Worm (Caenorhabditis elegans) whole organism, L3 larva: ENCODE results near the gene egl-43.
A peak's percentile ranks its signal among the peaks of the same experiment; 100 is the strongest.

ENCODE experiments used
- R02D3.7 ChIP-seq: fragments of 150-350 bp; optimal IDR thresholded peaks from 2 replicates; lab custom pipeline; 2014; ENCODE audit warnings: missing biosample characterization, missing genetic modification characterization
- ZK546.5 ChIP-seq: sonication (generic microtip); optimal IDR thresholded peaks from 2 replicates; lab custom pipeline; 2017; ENCODE audit warnings: missing biosample characterization, missing genetic modification characterization
- ama-1 ChIP-seq: fragments of 150-350 bp; optimal IDR thresholded peaks from 2 replicates; lab custom pipeline; 2018
- ceh-16 ChIP-seq: sonication (generic microtip); optimal IDR thresholded peaks from 2 replicates; lab custom pipeline; 2017; ENCODE audit warnings: missing biosample characterization, missing genetic modification characterization
- ceh-28 ChIP-seq: fragments of 150-350 bp; optimal IDR thresholded peaks from 2 replicates; lab custom pipeline; 2014; ENCODE audit warnings: missing biosample characterization, missing genetic modification reagents, missing genetic modification characterization
- ceh-82 ChIP-seq: fragments of 150-350 bp; optimal IDR thresholded peaks from 2 replicates; lab custom pipeline; 2014; ENCODE audit warnings: missing biosample characterization, missing genetic modification characterization
- ceh-9 ChIP-seq: sonication (generic microtip); optimal IDR thresholded peaks from 2 replicates; lab custom pipeline; 2018; ENCODE audit warnings: missing biosample characterization, missing genetic modification characterization
- daf-12 ChIP-seq: fragments of 150-350 bp; optimal IDR thresholded peaks from 2 replicates; lab custom pipeline; 2014; ENCODE audit warnings: missing biosample characterization, missing genetic modification reagents, missing genetic modification characterization
- egl-27 ChIP-seq: sonication (generic microtip); optimal IDR thresholded peaks from 4 replicates; lab custom pipeline; 2017; ENCODE audit warnings: missing biosample characterization, missing genetic modification reagents, missing genetic modification characterization
- egl-5 ChIP-seq: fragments of 150-350 bp; optimal IDR thresholded peaks from 2 replicates; lab custom pipeline; 2017; ENCODE audit warnings: missing biosample characterization, missing genetic modification reagents, missing genetic modification characterization, inconsistent platforms
- elt-1 ChIP-seq: fragments of 150-350 bp; optimal IDR thresholded peaks from 2 replicates; lab custom pipeline; 2014; ENCODE audit warnings: missing biosample characterization, missing genetic modification characterization
- elt-2 ChIP-seq: sonication (generic microtip); optimal IDR thresholded peaks from 2 replicates; lab custom pipeline; 2016; ENCODE audit warnings: missing genetic modification reagents, mild to moderate bottlenecking, missing genetic modification characterization, missing compliant biosample characterization
- elt-3 ChIP-seq, 3 experiments: fragments of 150-350 bp in 1 of 3; sonication (generic microtip) in 2 of 3; optimal IDR thresholded peaks; 2 replicates in 2 of 3; 4 replicates in 1 of 3; lab custom pipeline; 2014 to 2017; ENCODE audit warnings: missing biosample characterization in 3 of 3, missing genetic modification characterization in 3 of 3
- eor-1 ChIP-seq, 2 experiments: fragments of 150-350 bp; optimal IDR thresholded peaks; 2 replicates each; lab custom pipeline; 2014 to 2018; ENCODE audit warnings: missing biosample characterization in 2 of 2, missing genetic modification characterization in 2 of 2
- fkh-10 ChIP-seq: sonication (generic microtip); optimal IDR thresholded peaks from 2 replicates; lab custom pipeline; 2017; ENCODE audit warnings: missing biosample characterization, missing genetic modification reagents, missing genetic modification characterization
- fkh-2 ChIP-seq: fragments of 150-350 bp; optimal IDR thresholded peaks from 2 replicates; lab custom pipeline; 2014; ENCODE audit warnings: missing biosample characterization, missing genetic modification reagents, missing genetic modification characterization
- fos-1 ChIP-seq: fragments of 150-350 bp; optimal IDR thresholded peaks from 2 replicates; lab custom pipeline; 2014; ENCODE audit warnings: missing biosample characterization, missing genetic modification characterization
- hmg-11 ChIP-seq: sonication (generic microtip); optimal IDR thresholded peaks from 2 replicates; lab custom pipeline; 2016; ENCODE audit warnings: missing genetic modification characterization, missing compliant biosample characterization
- jun-1 ChIP-seq: fragments of 150-350 bp; optimal IDR thresholded peaks from 2 replicates; lab custom pipeline; 2014; ENCODE audit warnings: missing biosample characterization, missing genetic modification reagents, missing genetic modification characterization
- lin-15B ChIP-seq: fragments of 150-350 bp; optimal IDR thresholded peaks from 2 replicates; lab custom pipeline; 2014; ENCODE audit warnings: missing biosample characterization, missing genetic modification characterization
- lin-39 ChIP-seq: fragments of 150-350 bp; optimal IDR thresholded peaks from 2 replicates; lab custom pipeline; 2018; ENCODE audit warnings: missing biosample characterization, missing genetic modification reagents, missing genetic modification characterization
- lsy-12 ChIP-seq: sonication (generic microtip); optimal IDR thresholded peaks from 2 replicates; lab custom pipeline; 2016; ENCODE audit warnings: mild to moderate bottlenecking, missing genetic modification characterization, missing compliant biosample characterization
- mdl-1 ChIP-seq: fragments of 150-350 bp; optimal IDR thresholded peaks from 2 replicates; lab custom pipeline; 2014; ENCODE audit warnings: missing biosample characterization, missing genetic modification characterization
- mml-1 ChIP-seq: fragments of 150-350 bp; sonication (generic microtip); optimal IDR thresholded peaks from 3 replicates; lab custom pipeline; 2014; ENCODE audit warnings: missing biosample characterization, missing genetic modification characterization
- nfya-1 ChIP-seq: sonication (generic microtip); optimal IDR thresholded peaks from 2 replicates; lab custom pipeline; 2017; ENCODE audit warnings: missing genetic modification characterization, mild to moderate bottlenecking, missing compliant biosample characterization, antibody characterized with exemption, moderate library complexity; ENCODE audit not compliant: insufficient read depth
- nhr-11 ChIP-seq: fragments of 150-350 bp; optimal IDR thresholded peaks from 2 replicates; lab custom pipeline; 2014; ENCODE audit warnings: missing biosample characterization, missing genetic modification characterization
- nhr-23 ChIP-seq: fragments of 150-350 bp; optimal IDR thresholded peaks from 2 replicates; lab custom pipeline; 2014; ENCODE audit warnings: missing biosample characterization, missing genetic modification reagents, missing genetic modification characterization
- nhr-237 ChIP-seq: fragments of 150-350 bp; optimal IDR thresholded peaks from 2 replicates; lab custom pipeline; 2014; ENCODE audit warnings: missing biosample characterization, missing genetic modification characterization
- nhr-25 ChIP-seq: sonication (generic microtip); optimal IDR thresholded peaks from 2 replicates; lab custom pipeline; 2017; ENCODE audit warnings: missing biosample characterization, missing genetic modification characterization
- nhr-28 ChIP-seq: fragments of 150-350 bp; optimal IDR thresholded peaks from 2 replicates; lab custom pipeline; 2014; ENCODE audit warnings: missing biosample characterization, missing genetic modification characterization
- nhr-43 ChIP-seq: sonication (generic microtip); optimal IDR thresholded peaks from 2 replicates; lab custom pipeline; 2016; ENCODE audit warnings: mild to moderate bottlenecking, missing genetic modification characterization, missing compliant biosample characterization; ENCODE audit not compliant: poor library complexity, severe bottlenecking
- nhr-67 ChIP-seq: fragments of 150-350 bp; optimal IDR thresholded peaks from 2 replicates; lab custom pipeline; 2014; ENCODE audit warnings: missing biosample characterization, missing genetic modification characterization
- nhr-76 ChIP-seq: fragments of 150-350 bp; sonication (generic microtip); optimal IDR thresholded peaks from 5 replicates; lab custom pipeline; 2014; ENCODE audit warnings: missing biosample characterization, missing genetic modification characterization
- nhr-77 ChIP-seq: fragments of 150-350 bp; optimal IDR thresholded peaks from 2 replicates; lab custom pipeline; 2014; ENCODE audit warnings: missing biosample characterization, missing genetic modification characterization
- pha-4 ChIP-seq: fragments of 150-350 bp; optimal IDR thresholded peaks from 2 replicates; lab custom pipeline; 2014; ENCODE audit warnings: missing biosample characterization, missing genetic modification reagents, missing genetic modification characterization
- pqm-1 ChIP-seq: fragments of 150-350 bp; optimal IDR thresholded peaks from 2 replicates; lab custom pipeline; 2017; ENCODE audit warnings: missing biosample characterization, missing genetic modification characterization, inconsistent platforms
- sea-2 ChIP-seq: fragments of 150-350 bp; sonication (generic microtip); optimal IDR thresholded peaks from 4 replicates; lab custom pipeline; 2014; ENCODE audit warnings: missing biosample characterization, missing genetic modification reagents, missing genetic modification characterization
- skn-1 ChIP-seq: fragments of 150-350 bp; optimal IDR thresholded peaks from 2 replicates; lab custom pipeline; 2014; ENCODE audit warnings: missing biosample characterization, missing genetic modification characterization
- snpc-4 ChIP-seq: fragments of 150-350 bp; optimal IDR thresholded peaks from 2 replicates; lab custom pipeline; 2014; ENCODE audit warnings: missing biosample characterization, missing genetic modification characterization
- tbx-2 ChIP-seq: sonication (generic microtip); optimal IDR thresholded peaks from 2 replicates; lab custom pipeline; 2016; ENCODE audit warnings: mild to moderate bottlenecking, missing genetic modification characterization, missing compliant biosample characterization
- unc-39 ChIP-seq: sonication (generic microtip); optimal IDR thresholded peaks from 4 replicates; lab custom pipeline; 2017; ENCODE audit warnings: missing biosample characterization, missing genetic modification characterization
- unc-62 ChIP-seq: fragments of 150-350 bp; sonication (generic microtip); optimal IDR thresholded peaks from 4 replicates; lab custom pipeline; 2014; ENCODE audit warnings: missing biosample characterization, missing genetic modification reagents, missing genetic modification characterization
- zag-1 ChIP-seq: fragments of 150-350 bp; optimal IDR thresholded peaks from 2 replicates; lab custom pipeline; 2014; ENCODE audit warnings: missing biosample characterization, missing genetic modification characterization
- ztf-4 ChIP-seq: fragments of 150-350 bp; optimal IDR thresholded peaks from 2 replicates; lab custom pipeline; 2014; ENCODE audit warnings: missing biosample characterization, missing genetic modification characterization

Gene egl-43

ce11 chrII:9970438-9971092, 15.6 kb downstream of the egl-43 start, which contains the start of gene R53.5:
Gene R53.5 (minus strand): TSS chrII:9970488.
- TF ChIP-seq pha-4 (tag; lab: Kevin White, UChicago) (peak; percentile 83), elt-2 (peak; percentile 27), pqm-1 (tag; lab: Kevin White, UChicago) (peak; percentile 61), tbx-2 (tag; lab: Kevin White, UChicago) (no peak)

DNA sequence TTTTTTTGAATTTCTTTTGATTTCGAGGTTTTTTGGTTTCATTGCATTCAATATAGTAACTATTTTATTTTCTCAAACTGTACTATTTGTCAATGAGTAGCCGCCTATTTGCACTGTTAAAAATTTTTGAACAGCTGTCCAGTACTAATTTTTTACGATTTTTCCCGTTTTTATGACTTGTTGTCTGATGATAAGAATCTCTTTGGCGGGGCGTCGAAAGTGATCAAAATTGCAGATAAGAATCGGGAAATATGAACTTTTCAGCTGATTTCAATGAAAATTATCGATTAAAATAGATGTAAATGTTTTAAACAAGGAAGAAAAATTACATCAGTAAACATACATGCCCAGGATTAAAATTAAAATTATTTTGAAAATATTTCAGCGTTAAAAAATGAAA, 19.2 kb downstream of the egl-43 start:
- no peak for TF ChIP-seq lin-39 (tag; lab: Kevin White, UChicago)
- TF ChIP-seq elt-1 (tag; lab: Kevin White, UChicago) = peak; percentile 80
- peak; percentile 48 for TF ChIP-seq ceh-28 (tag; lab: Kevin White, UChicago)
- no peak for TF ChIP-seq fos-1 (tag; lab: Kevin White, UChicago)
- TF ChIP-seq hmg-11 (tag; lab: Kevin White, UChicago) = no peak
- TF ChIP-seq eor-1 (tag; optimal IDR thresholded peaks at IDR 0.05; lab: Kevin White, UChicago) = no peak
- peak; percentile 89 for TF ChIP-seq elt-2
- no peak for TF ChIP-seq mml-1 (tag; lab: Kevin White, UChicago)
- no peak for TF ChIP-seq skn-1 (tag; lab: Kevin White, UChicago)
- peak; percentile 43 for TF ChIP-seq pha-4 (tag; lab: Kevin White, UChicago)
- TF ChIP-seq lsy-12 = no peak
- no peak for TF ChIP-seq nhr-76 (tag; lab: Kevin White, UChicago)
- no peak for TF ChIP-seq ZK546.5
- peak; percentile 82 for TF ChIP-seq pqm-1 (tag; lab: Kevin White, UChicago)

DNA sequence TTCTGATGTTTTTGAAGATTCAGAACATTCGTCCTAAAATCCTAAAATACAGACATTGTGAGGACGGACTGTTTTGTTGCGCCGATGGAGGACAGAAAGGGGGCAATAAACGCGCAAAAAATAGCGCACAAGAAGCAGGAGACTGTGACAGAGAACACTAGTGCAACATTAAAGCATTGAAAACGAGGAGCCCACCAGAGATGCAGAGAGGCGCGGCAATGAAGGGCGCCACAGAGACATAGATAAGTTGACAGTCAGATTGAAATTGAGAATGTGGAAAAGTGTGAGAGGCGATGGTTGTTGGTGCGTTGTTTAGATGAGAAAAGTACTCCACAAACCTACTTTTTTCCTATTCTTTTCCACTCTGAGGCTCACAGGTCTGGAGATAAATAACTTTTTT, 20.0 kb downstream of the egl-43 start, which contains the start of gene aakg-5:
Gene aakg-5, minus strand, starts transcription at position 159 of the 400 bp plus-strand sequence.
- peak; percentile 56 for TF ChIP-seq egl-27 (tag; lab: Kevin White, UChicago)
- TF ChIP-seq lsy-12 = no peak
- TF ChIP-seq nhr-25 (tag; lab: Kevin White, UChicago) = peak; percentile 89
- peak; percentile 87 for TF ChIP-seq elt-2
- TF ChIP-seq lin-15B (tag; lab: Kevin White, UChicago) = peak; percentile 63
- no peak for TF ChIP-seq fkh-2 (tag; lab: Kevin White, UChicago)
- no peak for TF ChIP-seq ZK546.5
- TF ChIP-seq skn-1 (tag; lab: Kevin White, UChicago) = peak; percentile 57
- TF ChIP-seq nfya-1 = peak; percentile 90
- TF ChIP-seq fos-1 (tag; lab: Kevin White, UChicago) = no peak
- peak; percentile 82 for TF ChIP-seq elt-1 (tag; lab: Kevin White, UChicago)
- no peak for TF ChIP-seq nhr-237 (tag; lab: Kevin White, UChicago)
- TF ChIP-seq sea-2 (GFP tag; lab: Kevin White, UChicago) = no peak
- TF ChIP-seq fkh-10 (GFP tag; lab: Kevin White, UChicago) = no peak
- no peak for TF ChIP-seq zag-1
- peak in 1 of 3 experiments; percentile 21 for TF ChIP-seq elt-3 (tag; optimal IDR thresholded peaks at IDR 0.05; lab: Kevin White, UChicago)
- peak; percentile 96 for TF ChIP-seq pha-4 (tag; lab: Kevin White, UChicago)
- TF ChIP-seq mdl-1 (tag; lab: Kevin White, UChicago) = no peak
- peak; percentile 74 for TF ChIP-seq unc-62
- TF ChIP-seq daf-12 (tag; lab: Kevin White, UChicago) = no peak
- TF ChIP-seq pqm-1 (tag; lab: Kevin White, UChicago) = peak; percentile 93
- TF ChIP-seq tbx-2 (tag; lab: Kevin White, UChicago) = peak; percentile 34
- no peak for TF ChIP-seq ceh-16
- peak; percentile 17 for TF ChIP-seq snpc-4 (tag; lab: Kevin White, UChicago)
- TF ChIP-seq unc-39 (tag; lab: Kevin White, UChicago) = no peak
- peak; percentile 93 for TF ChIP-seq egl-5 (tag; lab: Kevin White, UChicago)
- TF ChIP-seq ztf-4 (tag; lab: Kevin White, UChicago) = no peak
- TF ChIP-seq nhr-28 = no peak
- TF ChIP-seq ceh-9 (tag; lab: Kevin White, UChicago) = no peak
- no peak for TF ChIP-seq ama-1 (lab: Kevin White, UChicago)
- peak; percentile 95 for TF ChIP-seq nhr-23 (tag; lab: Kevin White, UChicago)
- TF ChIP-seq R02D3.7 (tag; lab: Kevin White, UChicago) = peak; percentile 53
- peak; percentile 77 for TF ChIP-seq ceh-28 (tag; lab: Kevin White, UChicago)
- peak; percentile 84 for TF ChIP-seq jun-1
- no peak for TF ChIP-seq nhr-67 (tag; lab: Kevin White, UChicago)
- TF ChIP-seq ceh-82 (tag; lab: Kevin White, UChicago) = peak; percentile 18
- peak; percentile 94 for TF ChIP-seq hmg-11 (tag; lab: Kevin White, UChicago)
- TF ChIP-seq lin-39 (tag; lab: Kevin White, UChicago) = peak; percentile 78
- no peak for TF ChIP-seq nhr-11 (tag; lab: Kevin White, UChicago)
- TF ChIP-seq nhr-77 (tag; lab: Kevin White, UChicago) = no peak
- peak; percentile 48 for TF ChIP-seq nhr-43
